Comparison of ENCODE assay signal across 1 worm cellular context in the genomic region with DNA sequence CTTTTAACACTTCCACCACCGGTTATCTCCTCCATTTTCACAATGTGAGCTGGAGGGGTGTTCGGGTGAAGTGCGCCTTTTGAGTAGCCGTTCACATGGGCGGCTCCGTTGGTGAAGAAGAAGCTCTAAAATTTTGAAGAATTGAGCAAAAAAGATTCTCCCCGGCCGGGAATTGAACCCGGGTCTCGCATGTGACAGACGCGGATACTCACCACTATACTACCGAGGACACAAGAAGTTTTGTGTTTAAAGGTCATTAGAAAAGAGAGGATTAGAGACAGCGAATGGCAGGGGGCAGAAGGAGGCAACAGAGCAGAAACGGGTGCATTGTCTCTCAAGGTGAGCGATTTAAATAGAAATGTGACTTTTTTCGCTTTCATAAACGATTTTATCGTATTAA.
TF ChIP-seq lines count a peak whose summit lies in the region.

No protein-coding gene starts in this region.

TF ChIP-seq in whole organism, L4 larva, 104 proteins besides CTCF, POLR2A, EP300 and RAD21 (continued from another document):
- TF ChIP-seq mep-1 (tag; optimal IDR thresholded peaks at IDR 0.05; lab: Kevin White, UChicago) (peak; percentile 67), tra-1 (GFP tag; IDR thresholded peaks at IDR 0.05; lab: Robert Waterston, UW) (peak; percentile 81), dve-1 (tag; optimal IDR thresholded peaks at IDR 0.05; lab: Kevin White, UChicago; ENCODE audit: insufficient read depth) (no peak), dmd-9 (GFP tag; IDR thresholded peaks at IDR 0.05; lab: Robert Waterston, UW) (0 out of 2 replicates have a peak, but pooled peaks have one; percentile 32), Y48G9A.11 (GFP tag; IDR thresholded peaks at IDR 0.05; lab: Robert Waterston, UW) (peak; percentile 47; the same call in 1 of the 2 replicates), R02D3.7 (tag; optimal IDR thresholded peaks at IDR 0.05; lab: Kevin White, UChicago) (no peak), nhr-25 (tag; optimal IDR thresholded peaks at IDR 0.05; lab: Kevin White, UChicago; ENCODE audit: borderline replicate concordance, insufficient read depth) (no peak), nhr-111 (GFP tag; optimal IDR thresholded peaks at IDR 0.05; lab: Kevin White, UChicago) (no peak), ceh-20 (GFP tag; IDR thresholded peaks at IDR 0.05; lab: Robert Waterston, UW) (no peak), Y5F2A.4 (GFP tag; optimal IDR thresholded peaks at IDR 0.05; lab: Kevin White, UChicago) (peak; percentile 47), sdz-12 (GFP tag; optimal IDR thresholded peaks at IDR 0.05; lab: Kevin White, UChicago) (peak; percentile 73), ceh-62 (tag; optimal IDR thresholded peaks at IDR 0.05; lab: Kevin White, UChicago) (no peak), vab-7 (GFP tag; IDR thresholded peaks at IDR 0.05; lab: Robert Waterston, UW) (peak; percentile 69; the same call in 1 of the 2 replicates), lsy-2 (tag; optimal IDR thresholded peaks at IDR 0.05; lab: Kevin White, UChicago) (peak in 1 of 2 experiments; percentile 27), egl-43 (GFP tag; IDR thresholded peaks at IDR 0.05; lab: Robert Waterston, UW) (peak; percentile 95), ctbp-1 (GFP tag; IDR thresholded peaks at IDR 0.05; lab: Robert Waterston, UW) (0 out of 2 replicates have a peak, but pooled peaks have one; percentile 26), unc-39 (tag; optimal IDR thresholded peaks at IDR 0.05; lab: Kevin White, UChicago) (no peak), Y75B8A.6 (GFP tag; IDR thresholded peaks at IDR 0.05; lab: Robert Waterston, UW) (0 out of 2 replicates have a peak, but pooled peaks have one; percentile 60), hmg-1.1 (GFP tag; IDR thresholded peaks at IDR 0.05; lab: Robert Waterston, UW) (peak; percentile 79), saeg-2 (GFP tag; IDR thresholded peaks at IDR 0.05; lab: Robert Waterston, UW) (no peak), mdl-1 (tag; optimal IDR thresholded peaks at IDR 0.05; lab: Kevin White, UChicago) (peak in 1 of 2 experiments; percentile 55), php-3 (GFP tag; IDR thresholded peaks at IDR 0.05; lab: Robert Waterston, UW) (peak; percentile 60), ZK337.2 (GFP tag; IDR thresholded peaks at IDR 0.05; lab: Robert Waterston, UW) (no peak), nhr-11 (tag; optimal IDR thresholded peaks at IDR 0.05; lab: Kevin White, UChicago) (no peak), aha-1 (tag; lab: Kevin White, UChicago) (peak; percentile 98), mdt-29 (GFP tag; IDR thresholded peaks at IDR 0.05; lab: Robert Waterston, UW) (peak; percentile 76), dmd-8 (GFP tag; IDR thresholded peaks at IDR 0.05; lab: Robert Waterston, UW) (peak; percentile 91), mxl-3 (GFP tag; optimal IDR thresholded peaks at IDR 0.05; lab: Kevin White, UChicago) (peak; percentile 50), Y105C5A.15 (GFP tag; IDR thresholded peaks at IDR 0.05; lab: Robert Waterston, UW) (peak; percentile 63; the same call in 1 of the 2 replicates), nhr-10 (tag; optimal IDR thresholded peaks at IDR 0.05; lab: Kevin White, UChicago) (no peak), lin-1 (GFP tag; IDR thresholded peaks at IDR 0.05; lab: Robert Waterston, UW) (no peak), daf-16 (GFP tag; optimal IDR thresholded peaks at IDR 0.05; lab: Kevin White, UChicago) (peak in 1 of 2 experiments; percentile 28), daf-16 (tag; optimal IDR thresholded peaks at IDR 0.05; lab: Kevin White, UChicago) (peak; percentile 32), madf-9 (GFP tag; conservative IDR thresholded peaks at IDR 0.05; lab: Robert Waterston, UW) (peak; percentile 82), attf-4 (tag; optimal IDR thresholded peaks at IDR 0.05; lab: Kevin White, UChicago) (no peak), zag-1 (tag; optimal IDR thresholded peaks at IDR 0.05; lab: Kevin White, UChicago) (no peak), snpc-1.2 (GFP tag; IDR thresholded peaks at IDR 0.05; lab: Robert Waterston, UW) (peak; percentile 66; the same call in 1 of the 2 replicates), rbr-2 (tag; optimal IDR thresholded peaks at IDR 0.05; lab: Kevin White, UChicago) (peak; percentile 45), daf-12 (tag; optimal IDR thresholded peaks at IDR 0.05; lab: Kevin White, UChicago) (no peak), skn-1 (tag; optimal IDR thresholded peaks at IDR 0.05; lab: Kevin White, UChicago) (no peak), lir-3 (tag; optimal IDR thresholded peaks at IDR 0.05; lab: Kevin White, UChicago) (peak; percentile 47), arid-1 (GFP tag; conservative IDR thresholded peaks at IDR 0.05; lab: Robert Waterston, UW) (peak; percentile 73), nhr-102 (tag; optimal IDR thresholded peaks at IDR 0.05; lab: Kevin White, UChicago) (peak; percentile 54)
